Worm (Caenorhabditis elegans) whole organism, L4 larva: ENCODE measurements around the gene T28C12.2.

Experiments used
- D1046.2 ChIP-seq: fragments of 200-800 bp; sonication (Bioruptor generic); IDR thresholded peaks from 2 replicates; pipeline ENCODE4 v1.3.6; 2022; ENCODE audit warnings: missing genetic modification characterization, missing compliant biosample characterization
- F37D6.2 ChIP-seq: sonication (generic microtip); optimal IDR thresholded peaks from 2 replicates; lab custom pipeline; 2016; ENCODE audit warnings: mild to moderate bottlenecking, missing genetic modification characterization, missing compliant biosample characterization
- F44E2.7 ChIP-seq: fragments of 200-800 bp; sonication (Bioruptor generic); IDR thresholded peaks from 2 replicates; pipeline ENCODE4 v2.1.2; 2022; ENCODE audit warnings: missing genetic modification characterization, missing compliant biosample characterization
- Y48G9A.11 ChIP-seq: fragments of 200-800 bp; sonication (Bioruptor generic); IDR thresholded peaks from 2 replicates; pipeline ENCODE4 v1.3.6; 2022; ENCODE audit warnings: missing genetic modification reagents, missing genetic modification characterization, missing compliant biosample characterization
- ZK546.5 ChIP-seq, 2 experiments: sonication (generic microtip); optimal IDR thresholded peaks; 2 replicates each; lab custom pipeline; 2017; ENCODE audit warnings: missing biosample characterization in 2 of 2, missing genetic modification characterization in 2 of 2
- aha-1 ChIP-seq: fragments of 150-350 bp; peaks from one replicate; lab custom pipeline; 2014; ENCODE audit warnings: missing biosample characterization, missing genetic modification characterization
- ceh-20 ChIP-seq: fragments of 200-800 bp; sonication (Bioruptor generic); IDR thresholded peaks from 2 replicates; pipeline ENCODE4 v1.3.6; 2022; ENCODE audit warnings: missing genetic modification reagents, missing genetic modification characterization, missing compliant biosample characterization
- ceh-28 ChIP-seq: fragments of 150-350 bp; optimal IDR thresholded peaks from 2 replicates; lab custom pipeline; 2014; ENCODE audit warnings: missing biosample characterization, missing genetic modification reagents, missing genetic modification characterization
- ces-1 ChIP-seq: fragments of 150-350 bp; sonication (generic microtip); optimal IDR thresholded peaks from 4 replicates; lab custom pipeline; 2014; ENCODE audit warnings: missing biosample characterization, missing genetic modification reagents, missing genetic modification characterization
- daf-16 ChIP-seq, 3 experiments: sonication (generic microtip); optimal IDR thresholded peaks; 2 replicates each; lab custom pipeline; 2016 to 2017; ENCODE audit warnings: missing genetic modification characterization in 3 of 3, missing genetic modification reagents in 3 of 3, mild to moderate bottlenecking in 2 of 3, missing compliant biosample characterization in 2 of 3, missing biosample characterization in 1 of 3, moderate library complexity in 1 of 3
- daf-19 ChIP-seq: fragments of 200-800 bp; sonication (Bioruptor generic); conservative IDR thresholded peaks from 2 replicates; pipeline ENCODE4 v1.3.6; 2022; ENCODE audit warnings: missing genetic modification characterization, missing compliant biosample characterization
- dmd-6 ChIP-seq: fragments of 200-800 bp; sonication (Bioruptor generic); IDR thresholded peaks from 2 replicates; pipeline ENCODE4 v1.3.6; 2022; ENCODE audit warnings: missing genetic modification reagents, missing genetic modification characterization, missing compliant biosample characterization
- dmd-8 ChIP-seq: fragments of 200-800 bp; sonication (Bioruptor generic); IDR thresholded peaks from 2 replicates; pipeline ENCODE4 v1.3.6; 2022; ENCODE audit warnings: missing genetic modification characterization, missing compliant biosample characterization
- dve-1 ChIP-seq: sonication (generic microtip); optimal IDR thresholded peaks from 2 replicates; lab custom pipeline; 2017; ENCODE audit warnings: antibody characterized with exemption, mild to moderate bottlenecking, missing genetic modification characterization, missing compliant biosample characterization; ENCODE audit not compliant: insufficient read depth
- egl-27 ChIP-seq: sonication (generic microtip); optimal IDR thresholded peaks from 3 replicates; lab custom pipeline; 2017; ENCODE audit warnings: missing biosample characterization, missing genetic modification reagents, missing genetic modification characterization
- hlh-11 ChIP-seq: fragments of 200-800 bp; sonication (Bioruptor generic); optimal IDR thresholded peaks from 2 replicates; lab custom pipeline; 2018; ENCODE audit warnings: mild to moderate bottlenecking, missing genetic modification characterization, missing compliant biosample characterization
- hlh-30 ChIP-seq: sonication (generic microtip); optimal IDR thresholded peaks from 2 replicates; lab custom pipeline; 2017; ENCODE audit warnings: antibody characterized with exemption, mild to moderate bottlenecking, missing genetic modification characterization, missing compliant biosample characterization; ENCODE audit not compliant: insufficient read depth
- lin-1 ChIP-seq: fragments of 200-800 bp; sonication (Bioruptor generic); IDR thresholded peaks from 2 replicates; pipeline ENCODE4 v1.3.6; 2022; ENCODE audit warnings: missing genetic modification reagents, missing genetic modification characterization, missing compliant biosample characterization
- lin-38 ChIP-seq: fragments of 200-800 bp; sonication (Bioruptor generic); IDR thresholded peaks from 2 replicates; pipeline ENCODE4 v1.3.6; 2022; ENCODE audit warnings: missing genetic modification reagents, missing genetic modification characterization, missing compliant biosample characterization
- madf-5 ChIP-seq, 2 experiments: fragments of 200-800 bp; sonication (Bioruptor generic); IDR thresholded peaks; 2 replicates each; pipeline ENCODE4 v1.3.6; 2022; ENCODE audit warnings: missing compliant biosample characterization in 2 of 2, missing genetic modification characterization in 2 of 2
- nhr-28 ChIP-seq: fragments of 150-350 bp; optimal IDR thresholded peaks from 2 replicates; lab custom pipeline; 2014; ENCODE audit warnings: missing biosample characterization, missing genetic modification characterization
- nhr-41 ChIP-seq: fragments of 200-800 bp; sonication (Bioruptor generic); IDR thresholded peaks from 2 replicates; pipeline ENCODE4 v1.3.6; 2022; ENCODE audit warnings: missing genetic modification reagents, missing genetic modification characterization, missing compliant biosample characterization
- nhr-48 ChIP-seq: sonication (generic microtip); optimal IDR thresholded peaks from 2 replicates; lab custom pipeline; 2016; ENCODE audit warnings: mild to moderate bottlenecking, missing genetic modification characterization, missing compliant biosample characterization
- nhr-77 ChIP-seq: fragments of 150-350 bp; optimal IDR thresholded peaks from 2 replicates; lab custom pipeline; 2014; ENCODE audit warnings: missing biosample characterization, missing genetic modification characterization
- pha-4 ChIP-seq, 2 experiments: fragments of 150-350 bp in 1 of 2; fragments of 200-800 bp in 1 of 2; sonication (Bioruptor generic) in 1 of 2; IDR thresholded peaks in 1 of 2; optimal IDR thresholded peaks in 1 of 2; 2 replicates each; pipeline versions ENCODE4 v1.3.6 to Lab custom; 2014 to 2022; ENCODE audit warnings: missing genetic modification characterization in 2 of 2, missing genetic modification reagents in 2 of 2, missing biosample characterization in 1 of 2, missing compliant biosample characterization in 1 of 2
- php-3 ChIP-seq: fragments of 200-800 bp; sonication (Bioruptor generic); IDR thresholded peaks from 2 replicates; pipeline ENCODE4 v1.3.6; 2022; ENCODE audit warnings: missing genetic modification reagents, missing genetic modification characterization, missing compliant biosample characterization
- pqm-1 ChIP-seq: sonication (generic microtip); optimal IDR thresholded peaks from 2 replicates; lab custom pipeline; 2017; ENCODE audit warnings: missing biosample characterization, missing genetic modification characterization
- set-16 ChIP-seq: fragments of 200-800 bp; sonication (Bioruptor generic); IDR thresholded peaks from 2 replicates; pipeline ENCODE4 v1.3.6; 2022; ENCODE audit warnings: missing genetic modification reagents, missing genetic modification characterization, missing compliant biosample characterization
- tra-1 ChIP-seq: fragments of 200-800 bp; sonication (Bioruptor generic); IDR thresholded peaks from 2 replicates; pipeline ENCODE4 v1.3.6; 2022; ENCODE audit warnings: missing genetic modification reagents, missing genetic modification characterization, missing compliant biosample characterization
- unc-130 ChIP-seq: sonication (generic microtip); optimal IDR thresholded peaks from 2 replicates; lab custom pipeline; 2016; ENCODE audit warnings: missing genetic modification reagents, missing genetic modification characterization, missing compliant biosample characterization
- unc-62 ChIP-seq, 3 experiments: fragments of 150-350 bp in 1 of 3; sonication (generic microtip); optimal IDR thresholded peaks in 2 of 3; peaks in 1 of 3; 1 replicate in 1 of 3; 2 replicates in 2 of 3; lab custom pipeline; 2014 to 2017; ENCODE audit warnings: missing biosample characterization in 3 of 3, missing genetic modification characterization in 3 of 3, missing genetic modification reagents in 3 of 3, missing genotype in 1 of 3
- zip-2 ChIP-seq: fragments of 150-350 bp; optimal IDR thresholded peaks from 2 replicates; lab custom pipeline; 2014; ENCODE audit warnings: missing biosample characterization, missing genetic modification characterization
- ztf-11 ChIP-seq: fragments of 150-350 bp; optimal IDR thresholded peaks from 2 replicates; lab custom pipeline; 2014; ENCODE audit warnings: missing biosample characterization, missing genetic modification characterization
- ztf-7 ChIP-seq: fragments of 150-350 bp; optimal IDR thresholded peaks from 2 replicates; lab custom pipeline; 2014; ENCODE audit warnings: missing biosample characterization, missing genetic modification characterization

The T28C12.2 gene

DNA sequence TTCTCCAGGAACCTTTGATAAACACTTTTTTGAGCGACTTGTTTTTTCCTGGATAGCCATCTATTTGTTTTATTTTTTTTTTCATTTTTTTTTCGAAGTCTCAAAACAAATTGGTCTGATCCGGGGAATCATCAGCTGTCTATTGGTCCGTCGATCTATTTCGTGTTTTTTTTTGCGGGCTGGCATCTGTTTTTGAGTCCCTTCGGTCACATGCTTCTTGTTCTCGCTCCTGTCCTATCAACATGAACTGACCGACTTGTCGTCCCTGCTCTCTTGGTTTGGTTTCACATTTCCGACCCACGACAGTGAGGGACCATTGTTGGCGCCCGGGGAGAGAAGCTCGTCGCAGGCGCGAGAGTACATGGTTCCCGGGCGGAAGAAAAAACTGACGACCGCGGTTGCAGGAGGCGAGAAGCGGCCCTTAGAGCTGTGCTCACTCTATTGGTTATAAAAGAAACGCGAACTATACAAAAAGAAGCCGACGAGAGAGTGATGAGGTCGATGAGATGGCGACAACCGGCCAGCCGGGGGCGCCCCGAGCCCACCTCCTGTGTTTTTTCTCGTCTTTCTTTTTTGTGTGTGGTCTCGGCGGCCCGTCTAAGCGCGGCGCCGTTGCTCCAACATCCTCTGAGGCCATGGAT lies 15.7 kb downstream of the T28C12.2 start:
- TF ChIP-seq hlh-30, result peak; percentile 18
- no peak for TF ChIP-seq nhr-41
- TF ChIP-seq hlh-11 (tag; lab: Kevin White, UChicago), result peak; percentile 28
- no peak for TF ChIP-seq egl-27 (tag; lab: Kevin White, UChicago)
- no peak for TF ChIP-seq pha-4 (GFP tag; IDR thresholded peaks at IDR 0.05; lab: Robert Waterston, UW)
- no peak for TF ChIP-seq pha-4 (tag; optimal IDR thresholded peaks at IDR 0.05; lab: Kevin White, UChicago)
- no peak for TF ChIP-seq ztf-11 (tag; lab: Kevin White, UChicago)
- 0 out of 2 replicates have a peak, but pooled peaks have one; percentile 24 for TF ChIP-seq Y48G9A.11 (GFP tag; lab: Robert Waterston, UW)
- no peak for TF ChIP-seq ces-1 (GFP tag; lab: Kevin White, UChicago)
- TF ChIP-seq madf-5 (GFP tag; IDR thresholded peaks at IDR 0.05; lab: Robert Waterston, UW), result no peak
- peak; percentile 84 for TF ChIP-seq set-16 (GFP tag; lab: Robert Waterston, UW)
- TF ChIP-seq ceh-28 (tag; lab: Kevin White, UChicago), result no peak
- peak in 1 of 2 experiments; percentile 86 for TF ChIP-seq daf-16 (GFP tag; optimal IDR thresholded peaks at IDR 0.05; lab: Kevin White, UChicago)
- no peak for TF ChIP-seq daf-16 (tag; optimal IDR thresholded peaks at IDR 0.05; lab: Kevin White, UChicago)
- TF ChIP-seq ceh-20 (GFP tag; lab: Robert Waterston, UW), result peak; percentile 45; the same call in 1 of the 2 replicates
- 0 out of 2 replicates have a peak, but pooled peaks have one; percentile 39 for TF ChIP-seq dmd-8 (GFP tag; lab: Robert Waterston, UW)
- TF ChIP-seq tra-1 (GFP tag; lab: Robert Waterston, UW), result peak; percentile 26; the same call in 1 of the 2 replicates
- no peak for TF ChIP-seq D1046.2 (GFP tag; lab: Robert Waterston, UW)
- TF ChIP-seq, all 104 proteins: peak for 8

DNA sequence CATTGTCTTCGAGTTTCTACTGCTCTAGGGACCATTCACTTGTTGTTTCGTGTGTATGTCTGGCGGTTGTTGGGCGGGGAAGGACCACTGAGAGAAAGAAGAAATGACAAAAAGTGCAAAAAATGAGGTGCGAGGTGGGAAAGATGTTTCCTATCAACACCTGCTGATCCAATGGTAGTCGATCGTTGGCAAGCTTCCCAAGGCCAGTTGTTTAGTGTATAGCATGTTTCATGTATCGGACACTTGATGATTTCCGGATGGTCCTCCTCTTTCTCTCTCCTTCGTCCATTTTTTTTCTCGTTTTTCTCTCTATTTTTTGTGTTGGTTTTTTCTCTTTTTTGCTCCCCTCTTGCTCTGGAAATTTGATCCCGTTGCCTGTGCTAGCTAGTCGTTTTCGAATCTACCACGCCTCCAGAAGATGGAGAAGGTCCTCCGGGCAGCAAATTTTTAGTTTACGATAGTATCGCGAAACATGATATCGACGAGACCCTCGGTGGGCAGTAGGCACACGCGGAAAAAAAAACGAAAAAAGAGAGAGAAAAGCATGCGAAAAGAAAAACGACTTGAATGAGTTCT lies 17.1 kb downstream of the T28C12.2 start:
- TF ChIP-seq nhr-77 (tag; lab: Kevin White, UChicago), result no peak
- TF ChIP-seq hlh-11 (tag; lab: Kevin White, UChicago), result peak; percentile 56
- no peak for TF ChIP-seq zip-2 (tag; lab: Kevin White, UChicago)
- no peak for TF ChIP-seq ztf-7

DNA sequence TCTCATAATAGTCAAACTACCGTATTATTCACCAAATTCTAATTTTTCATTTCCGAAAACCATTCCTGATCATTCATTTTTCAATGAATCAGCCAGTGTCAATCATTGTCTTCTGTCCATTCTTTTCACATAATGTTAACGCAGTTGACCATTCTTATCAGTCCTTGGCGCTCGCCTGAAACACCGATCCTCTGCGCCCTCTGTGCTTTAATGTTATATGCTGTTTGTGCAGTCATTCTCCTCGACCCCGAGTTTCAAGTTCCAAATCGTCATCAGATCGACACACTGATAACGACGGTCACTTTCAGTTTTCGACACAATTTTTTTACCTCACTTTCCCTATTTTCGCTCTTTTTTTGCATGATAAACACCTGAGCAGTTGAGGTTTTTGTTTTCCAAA lies 17.9 kb downstream of the T28C12.2 start:
- peak; percentile 94 for TF ChIP-seq dmd-6 (GFP tag; lab: Robert Waterston, UW)
- peak; percentile 78 for TF ChIP-seq nhr-41
- no peak for TF ChIP-seq zip-2 (tag; lab: Kevin White, UChicago)
- TF ChIP-seq egl-27 (tag; lab: Kevin White, UChicago), result no peak
- TF ChIP-seq pha-4 (GFP tag; IDR thresholded peaks at IDR 0.05; lab: Robert Waterston, UW), result no peak
- no peak for TF ChIP-seq pha-4 (tag; optimal IDR thresholded peaks at IDR 0.05; lab: Kevin White, UChicago)
- TF ChIP-seq daf-19 (GFP tag; lab: Robert Waterston, UW), result no peak
- TF ChIP-seq pqm-1 (tag; lab: Kevin White, UChicago), result peak; percentile 96
- peak in 1 of 2 experiments; percentile 19 for TF ChIP-seq unc-62 (GFP tag; optimal IDR thresholded peaks at IDR 0.05 in 1 of 2; lab: Kevin White, UChicago)
- no peak for TF ChIP-seq unc-62 (tag; optimal IDR thresholded peaks at IDR 0.05; lab: Kevin White, UChicago)
- no peak for TF ChIP-seq F37D6.2 (tag; lab: Kevin White, UChicago)
- TF ChIP-seq F44E2.7 (GFP tag; lab: Robert Waterston, UW), result no peak
- TF ChIP-seq lin-1 (GFP tag; lab: Robert Waterston, UW), result 0 out of 2 replicates have a peak, but pooled peaks have one; percentile 47
- no peak for TF ChIP-seq lin-38 (GFP tag; lab: Robert Waterston, UW)
- no peak for TF ChIP-seq nhr-48
- TF ChIP-seq ZK546.5 (tag; optimal IDR thresholded peaks at IDR 0.05; lab: Kevin White, UChicago), result no peak
- peak; percentile 91 for TF ChIP-seq aha-1 (tag; lab: Kevin White, UChicago)
- peak; percentile 85 for TF ChIP-seq nhr-28 (tag; lab: Kevin White, UChicago)
- peak; percentile 45 for TF ChIP-seq nhr-77 (tag; lab: Kevin White, UChicago)
- peak; percentile 59 for TF ChIP-seq hlh-30
- TF ChIP-seq hlh-11 (tag; lab: Kevin White, UChicago), result peak; percentile 76
- TF ChIP-seq daf-16 (GFP tag; optimal IDR thresholded peaks at IDR 0.05; lab: Kevin White, UChicago), result no peak
- peak; percentile 54 for TF ChIP-seq daf-16 (tag; optimal IDR thresholded peaks at IDR 0.05; lab: Kevin White, UChicago)
- 0 out of 2 replicates have a peak, but pooled peaks have one; percentile 40 for TF ChIP-seq php-3 (GFP tag; lab: Robert Waterston, UW)
- TF ChIP-seq unc-130 (GFP tag; lab: Kevin White, UChicago), result no peak
- TF ChIP-seq dve-1 (tag; lab: Kevin White, UChicago), result peak; percentile 62
